Fruit fly (Drosophila melanogaster): ENCODE data around the gene fzr.

fzr gene

dm6 chrX:4669438-4669837 is 9.9 kb downstream of the fzr start (continued):
- peak; percentile 26 for TF ChIP-seq zfh2 (GFP tag; optimal IDR thresholded peaks at IDR 0.05)
- 0 out of 4 replicates have a peak, but pooled peaks have one; percentile 55 for TF ChIP-seq chinmo (GFP tag; IDR thresholded peaks at IDR 0.05; ENCODE audit: partially characterized antibody)
- no peak for TF ChIP-seq CG11093 (GFP tag; IDR thresholded peaks at IDR 0.05)
- peak; percentile 30; the same call in 1 of the 2 replicates for TF ChIP-seq Rfx (GFP tag; IDR thresholded peaks at IDR 0.05)

DNA sequence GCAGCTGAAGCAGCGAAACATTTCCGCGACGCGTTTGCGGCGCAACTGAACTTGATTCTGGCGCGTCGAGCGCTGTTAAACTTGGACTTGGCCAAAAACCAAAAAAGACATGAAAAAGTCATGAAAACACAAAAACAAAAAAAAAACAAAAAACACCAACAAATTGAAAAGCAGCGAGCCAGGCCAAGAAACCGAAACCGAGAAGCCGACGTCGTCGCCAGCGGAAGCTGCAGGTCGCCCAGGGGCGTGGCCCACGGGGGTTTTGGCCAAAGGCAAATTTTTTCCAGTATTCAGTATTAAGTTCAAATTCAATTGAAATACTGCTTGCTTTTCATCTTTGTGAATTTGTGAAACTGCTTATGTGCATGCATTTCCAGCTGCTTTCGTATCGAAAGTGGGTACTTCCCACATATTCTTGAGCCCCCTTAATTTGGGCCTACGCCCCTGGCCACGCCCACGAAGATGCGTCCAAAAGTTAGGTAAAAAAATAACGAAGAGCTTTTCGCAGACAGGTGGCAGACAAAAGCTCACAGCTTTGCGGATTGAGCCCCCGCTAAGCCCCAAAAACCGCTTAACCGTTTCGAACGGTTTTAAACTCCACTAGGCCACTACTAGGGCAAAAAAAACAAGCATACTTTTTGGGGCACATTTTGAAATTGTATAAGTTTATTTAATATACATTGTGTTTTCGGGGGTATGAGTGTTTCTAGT is 12.5 kb downstream of the fzr start, which contains the start of gene CG3009:
Gene CG3009 (minus strand): TSS at position 51 of the 711 bp plus-strand sequence.
- TF ChIP-seq repo (GFP tag; optimal IDR thresholded peaks at IDR 0.05) (peak; percentile 97), Myb (GFP tag; optimal IDR thresholded peaks at IDR 0.05) (peak; percentile 92), Hr78 (GFP tag; optimal IDR thresholded peaks at IDR 0.05) (peak in 1 of 2 experiments; percentile 94), ac (GFP tag; optimal IDR thresholded peaks at IDR 0.05) (peak; percentile 75), CG15073 (GFP tag; optimal IDR thresholded peaks at IDR 0.05) (peak; percentile 69), pnt (GFP tag; optimal IDR thresholded peaks at IDR 0.05) (peak; percentile 97), shn (GFP tag; optimal IDR thresholded peaks at IDR 0.05) (peak; percentile 98), YL-1 (GFP tag; optimal IDR thresholded peaks at IDR 0.05) (peak; percentile 95), ken (GFP tag; IDR thresholded peaks at IDR 0.05) (peak; percentile 96), CG8388 (GFP tag; optimal IDR thresholded peaks at IDR 0.05) (peak; percentile 94), CG15269 (tag; optimal IDR thresholded peaks at IDR 0.05) (peak; percentile 98), ci (GFP tag; IDR thresholded peaks at IDR 0.05) (peak; percentile 98), fu2 (GFP tag; optimal IDR thresholded peaks at IDR 0.05) (peak; percentile 98), Dad (GFP tag; optimal IDR thresholded peaks at IDR 0.05) (peak; percentile 98), CG10565 (GFP tag; optimal IDR thresholded peaks at IDR 0.05) (peak; percentile 80), CG4424 (GFP tag; optimal IDR thresholded peaks at IDR 0.05) (peak; percentile 97), CG14667 (GFP tag; IDR thresholded peaks at IDR 0.05) (peak; percentile 95), oc (tag; optimal IDR thresholded peaks at IDR 0.05) (peak; percentile 95), Kr (GFP tag; optimal IDR thresholded peaks at IDR 0.05) (no peak), CG6791 (GFP tag; IDR thresholded peaks at IDR 0.05; ENCODE audit: partially characterized antibody) (no peak), HmgZ (tag; optimal IDR thresholded peaks at IDR 0.05) (peak; percentile 99), NC2α (GFP tag; optimal IDR thresholded peaks at IDR 0.05) (peak; percentile 92), Optix (GFP tag; IDR thresholded peaks at IDR 0.05) (peak; percentile 98), aop (GFP tag; IDR thresholded peaks at IDR 0.05) (peak; percentile 81), crol (GFP tag; IDR thresholded peaks at IDR 0.05) (peak; percentile 70), Bgb (GFP tag; IDR thresholded peaks at IDR 0.05; ENCODE audit: partially characterized antibody) (peak; percentile 29; the same call in 1 of the 2 replicates), h (optimal IDR thresholded peaks at IDR 0.05) (no peak), CG15011 (GFP tag; optimal IDR thresholded peaks at IDR 0.05) (peak; percentile 94), CG18764 (GFP tag; optimal IDR thresholded peaks at IDR 0.05) (peak; percentile 92), CG12769 (tag; optimal IDR thresholded peaks at IDR 0.05) (peak; percentile 98), Drgx (GFP tag; IDR thresholded peaks at IDR 0.05) (peak; percentile 98), CG31365 (tag; optimal IDR thresholded peaks at IDR 0.05) (peak; percentile 92), zfh1 (GFP tag; IDR thresholded peaks at IDR 0.05) (peak; percentile 97), CG9797 (GFP tag; optimal IDR thresholded peaks at IDR 0.05) (peak; percentile 50), Lpt (GFP tag; optimal IDR thresholded peaks at IDR 0.05) (no peak), CG32532 (GFP tag; IDR thresholded peaks at IDR 0.05) (peak; percentile 99), chif (GFP tag; optimal IDR thresholded peaks at IDR 0.05) (peak; percentile 95 to 97), dm (GFP tag; optimal IDR thresholded peaks at IDR 0.05) (peak; percentile 92), Adf1 (GFP tag; IDR thresholded peaks at IDR 0.05) (peak; percentile 94), TFAM (GFP tag; optimal IDR thresholded peaks at IDR 0.05) (peak; percentile 73), ranshi (GFP tag; IDR thresholded peaks at IDR 0.05) (peak; percentile 98), CG17186 (GFP tag; optimal IDR thresholded peaks at IDR 0.05) (peak; percentile 83), CG11695 (GFP tag; IDR thresholded peaks at IDR 0.05) (peak; percentile 98), Nf-YC (tag; optimal IDR thresholded peaks at IDR 0.05) (peak; percentile 92), ab (GFP tag; optimal IDR thresholded peaks at IDR 0.05) (peak; percentile 87)
